Worm (Caenorhabditis elegans) whole organism, dauer: Measurements from ENCODE around the gene F56C9.3.

Experiments used
- unc-62 ChIP-seq: sonication (generic microtip); optimal IDR thresholded peaks from 2 replicates; lab custom pipeline; 2017; ENCODE audit warnings: missing biosample characterization, missing genetic modification reagents, missing genetic modification characterization

F56C9.3 gene

DNA sequence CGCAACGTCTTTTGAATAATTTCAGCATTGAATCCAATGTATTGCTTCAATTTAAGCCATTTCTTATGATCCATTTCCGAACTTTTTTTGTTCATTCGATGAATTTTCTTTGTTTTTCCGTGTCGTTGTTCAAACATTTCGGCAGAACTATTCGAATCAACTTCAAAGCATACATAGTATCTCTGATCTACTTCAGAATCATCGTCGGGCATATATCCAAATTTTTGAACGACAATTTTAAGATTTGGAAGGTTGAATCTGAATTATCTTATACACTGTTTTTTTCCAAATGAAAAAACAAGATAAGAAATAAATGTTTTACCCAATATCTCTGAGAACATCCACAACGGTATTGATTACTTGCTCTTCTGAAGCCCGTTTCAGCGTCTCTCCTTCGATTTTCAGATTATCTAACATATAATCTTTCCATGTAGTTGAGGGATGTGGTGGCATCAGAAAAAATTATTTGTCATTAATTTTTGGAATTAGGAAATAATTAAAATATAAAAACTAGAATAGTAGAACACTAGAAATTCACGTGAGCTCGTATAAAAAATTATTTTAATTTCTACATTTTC, 18.2 kb downstream of the F56C9.3 start, which contains the start of gene lab-2:
Gene lab-2, minus strand, starts transcription at position 453 of the 578 bp plus-strand sequence.
- no peak for TF ChIP-seq unc-62 (GFP tag; lab: Kevin White, UChicago)

DNA sequence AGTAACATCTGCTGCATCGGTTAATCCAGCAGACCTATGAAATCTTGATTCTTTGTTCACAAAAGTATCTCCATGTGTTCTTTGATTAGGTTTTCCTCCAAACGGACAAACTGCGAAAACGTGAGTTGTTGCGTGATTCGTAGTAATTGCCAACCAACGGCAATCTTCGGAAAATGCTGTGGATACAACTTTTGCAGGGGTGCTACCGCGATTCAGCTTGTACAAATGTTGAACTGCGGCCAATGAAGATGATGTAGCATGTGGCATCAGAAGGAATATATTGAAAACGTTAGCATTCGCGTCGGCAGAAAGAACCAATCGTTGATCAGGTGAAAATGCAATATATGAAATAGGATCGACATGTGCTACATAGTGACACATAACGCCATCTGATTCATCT, 20.6 kb downstream of the F56C9.3 start:
- TF ChIP-seq unc-62 (GFP tag; lab: Kevin White, UChicago): no peak

DNA sequence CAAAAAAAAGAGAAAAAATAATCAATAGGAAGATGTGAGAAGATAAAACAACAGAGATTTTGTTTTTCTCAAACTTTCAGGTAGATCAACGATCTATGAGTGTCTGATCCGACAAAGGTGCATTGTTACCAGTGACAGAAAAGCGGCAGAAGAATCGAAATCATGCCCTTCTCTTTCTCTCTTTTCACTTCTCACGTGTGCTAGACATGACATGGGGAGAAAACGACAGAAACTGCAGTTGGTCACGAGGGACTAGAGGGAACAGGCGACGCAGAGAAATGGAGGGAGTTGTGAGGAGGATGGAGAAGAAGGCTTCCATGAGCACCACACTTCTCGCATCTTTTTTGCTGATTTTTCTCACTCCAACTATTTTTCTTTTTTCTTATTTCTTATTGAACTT, 24.1 kb downstream of the F56C9.3 start, which contains the start of gene F56C9.10:
Gene F56C9.10, minus strand, starts transcription at position 97 of the 400 bp plus-strand sequence.
- TF ChIP-seq unc-62 (GFP tag; lab: Kevin White, UChicago): no peak

ce11 chrIII:7336214-7336613, 25.1 kb downstream of the F56C9.3 start, which contains the start of gene gsp-2:
Gene gsp-2, plus strand, starts transcription at chrIII:7336587.
- TF ChIP-seq unc-62 (GFP tag; lab: Kevin White, UChicago): no peak

- no peak for TF ChIP-seq unc-62 (GFP tag; lab: Kevin White, UChicago)
These were observed 26.9 kb downstream of the F56C9.3 start for ce11 chrIII:7338009-7338408.

DNA sequence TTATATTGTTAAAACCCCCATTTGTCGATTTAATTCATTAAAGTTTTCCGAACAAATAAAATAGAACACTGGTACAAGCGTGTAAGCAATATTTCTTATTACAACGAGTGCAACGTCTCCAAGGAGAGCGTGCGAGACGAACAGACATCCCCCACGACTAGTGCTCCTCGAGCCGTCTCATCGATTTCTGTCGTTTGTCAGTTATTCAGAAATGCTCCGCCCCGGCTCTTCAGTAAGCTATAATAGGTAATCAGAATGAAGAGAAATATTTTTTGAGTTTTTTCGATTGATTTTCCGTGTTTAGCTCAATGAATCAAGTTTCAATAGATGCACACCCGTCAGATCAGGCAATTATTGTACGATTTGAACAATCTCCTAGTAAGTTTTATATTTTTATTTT, 27.6 kb downstream of the F56C9.3 start, which contains the start of gene kap-1:
Gene kap-1, plus strand, starts transcription at position 143 of the 400 bp plus-strand sequence.
- no peak for TF ChIP-seq unc-62 (GFP tag; lab: Kevin White, UChicago)

DNA sequence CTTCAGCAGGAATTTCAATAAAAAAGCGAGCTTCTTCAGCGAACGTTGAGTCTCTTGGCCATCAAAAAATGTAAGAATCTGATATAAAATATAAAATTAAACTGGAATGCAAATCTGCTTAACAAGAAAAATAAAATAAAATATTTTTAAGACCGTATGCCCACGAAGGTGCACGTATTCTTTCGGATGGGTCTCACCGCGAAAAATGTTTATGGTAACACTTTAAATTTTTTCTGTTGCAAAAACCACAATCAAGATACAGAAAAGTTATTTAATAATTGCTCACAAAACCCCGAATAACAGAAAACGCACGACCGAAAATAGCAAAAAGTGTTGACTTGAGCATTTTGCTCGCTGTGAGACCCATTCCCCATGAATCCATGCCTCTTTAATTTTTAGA, 28.0 kb downstream of the F56C9.3 start:
- no peak for TF ChIP-seq unc-62 (GFP tag; lab: Kevin White, UChicago)

ce11 chrIII:7343389-7343788, 32.3 kb downstream of the F56C9.3 start, which contains the start of gene F08F8.6:
Gene F08F8.6, plus strand, starts transcription at chrIII:7343689.
- TF ChIP-seq unc-62 (GFP tag; lab: Kevin White, UChicago): no peak

DNA sequence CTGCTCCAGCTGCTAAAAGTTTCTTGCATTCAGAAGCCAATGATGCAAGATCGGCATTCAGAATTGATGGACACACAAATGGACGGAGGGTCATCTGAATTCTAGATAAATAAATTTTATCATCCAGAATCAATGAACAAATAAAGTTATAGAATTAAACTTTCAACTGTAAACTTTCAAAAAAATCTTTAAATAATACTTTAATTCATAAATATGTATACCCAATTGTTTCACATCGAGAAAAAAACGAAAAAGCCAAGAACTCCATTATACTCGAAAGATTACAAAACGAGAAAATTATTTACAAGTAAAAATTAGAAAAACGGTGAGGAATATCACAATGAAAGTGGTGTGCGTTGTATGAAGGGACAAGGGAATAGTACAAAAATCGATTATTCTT, 36.0 kb downstream of the F56C9.3 start, which contains the start of gene F08F8.7:
Gene F08F8.7, minus strand, starts transcription at position 101 of the 400 bp plus-strand sequence.
- TF ChIP-seq unc-62 (GFP tag; lab: Kevin White, UChicago): no peak

ce11 chrIII:7349075-7349474, 38.0 kb downstream of the F56C9.3 start, which contains the start of gene gos-28:
Gene gos-28, minus strand, starts transcription at chrIII:7349175.
- TF ChIP-seq unc-62 (GFP tag; lab: Kevin White, UChicago): no peak

ce11 chrIII:7353871-7354270, 42.8 kb downstream of the F56C9.3 start, which contains the start of gene F08F8.9:
Gene F08F8.9, minus strand, starts transcription at chrIII:7353971.
- TF ChIP-seq unc-62 (GFP tag; lab: Kevin White, UChicago): no peak

ce11 chrIII:7357356-7357755, 46.3 kb downstream of the F56C9.3 start, which contains the start of gene F08F8.10:
Gene F08F8.10, minus strand, starts transcription at chrIII:7357393.
- TF ChIP-seq unc-62 (GFP tag; lab: Kevin White, UChicago): no peak

- TF ChIP-seq unc-62 (GFP tag; lab: Kevin White, UChicago): no peak
These were observed 47.5 kb downstream of the F56C9.3 start for ce11 chrIII:7358627-7359026.

- TF ChIP-seq unc-62 (GFP tag; lab: Kevin White, UChicago): no peak
These were observed 48.0 kb downstream of the F56C9.3 start, which contains the start of the genes eco-1 and hmgr-1 for ce11 chrIII:7359037-7359548. Gene eco-1, minus strand, starts transcription at chrIII:7359095. Gene hmgr-1, plus strand, starts transcription at chrIII:7359498.
